Worm (Caenorhabditis elegans) whole organism, L1 larva: ENCODE measurements around the gene fipr-28.

ENCODE experiments used
- C04F5.9 ChIP-seq: sonication (generic microtip); optimal IDR thresholded peaks from 2 replicates; lab custom pipeline; 2016; ENCODE audit warnings: missing genetic modification characterization, missing compliant biosample characterization
- C16A3.4 ChIP-seq: fragments of 150-350 bp; optimal IDR thresholded peaks from 2 replicates; lab custom pipeline; 2014; ENCODE audit warnings: missing biosample characterization, missing genetic modification characterization
- C34B4.2 ChIP-seq: sonication (generic microtip); optimal IDR thresholded peaks from 2 replicates; lab custom pipeline; 2017; ENCODE audit warnings: mild to moderate bottlenecking, missing genetic modification characterization, missing compliant biosample characterization
- Y116A8C.19 ChIP-seq: sonication (generic microtip); optimal IDR thresholded peaks from 2 replicates; lab custom pipeline; 2016; ENCODE audit warnings: missing compliant biosample characterization, missing genetic modification characterization, borderline replicate concordance
- aly-2 ChIP-seq: fragments of 150-350 bp; optimal IDR thresholded peaks from 2 replicates; lab custom pipeline; 2014; ENCODE audit warnings: missing biosample characterization, missing genetic modification characterization
- ceh-63 ChIP-seq: fragments of 200-800 bp; sonication (Bioruptor generic); optimal IDR thresholded peaks from 2 replicates; lab custom pipeline; 2018; ENCODE audit warnings: mild to moderate bottlenecking, missing genetic modification characterization, missing compliant biosample characterization
- ceh-82 ChIP-seq, 3 experiments: fragments of 150-350 bp in 1 of 3; sonication (generic microtip) in 2 of 3; optimal IDR thresholded peaks; 2 replicates each; lab custom pipeline; 2014 to 2017; ENCODE audit warnings: missing biosample characterization in 3 of 3, missing genetic modification characterization in 3 of 3
- ceh-90 ChIP-seq: sonication (generic microtip); optimal IDR thresholded peaks from 2 replicates; lab custom pipeline; 2016; ENCODE audit warnings: missing genetic modification characterization, missing compliant biosample characterization
- dpl-1 ChIP-seq, 3 experiments: fragments of 150-350 bp in 2 of 3; sonication (generic microtip) in 1 of 3; optimal IDR thresholded peaks; 2 replicates each; lab custom pipeline; 2014 to 2017; ENCODE audit warnings: missing biosample characterization in 3 of 3, missing genetic modification characterization in 3 of 3, missing genetic modification reagents in 3 of 3
- efl-1 ChIP-seq, 4 experiments: fragments of 150-350 bp; optimal IDR thresholded peaks in 3 of 4; peaks in 1 of 4; 1 replicate in 1 of 4; 2 replicates in 3 of 4; lab custom pipeline; 2014; ENCODE audit warnings: missing biosample characterization in 2 of 4, missing genetic modification characterization in 2 of 4, missing genetic modification reagents in 2 of 4
- efl-3 ChIP-seq: fragments of 200-800 bp; sonication (Bioruptor generic); optimal IDR thresholded peaks from 2 replicates; lab custom pipeline; 2018; ENCODE audit warnings: mild to moderate bottlenecking, missing genetic modification characterization, missing compliant biosample characterization
- egl-13 ChIP-seq: sonication (generic microtip); optimal IDR thresholded peaks from 2 replicates; lab custom pipeline; 2016; ENCODE audit warnings: missing genotype, missing genetic modification reagents, missing genetic modification characterization, missing compliant biosample characterization
- egl-27 ChIP-seq, 2 experiments: fragments of 150-350 bp in 1 of 2; sonication (generic microtip); optimal IDR thresholded peaks; 3 replicates each; lab custom pipeline; 2017 to 2018; ENCODE audit warnings: missing biosample characterization in 2 of 2, missing genetic modification characterization in 2 of 2, missing genetic modification reagents in 2 of 2
- elt-2 ChIP-seq: sonication (generic microtip); optimal IDR thresholded peaks from 2 replicates; lab custom pipeline; 2016; ENCODE audit warnings: missing genetic modification characterization, mild to moderate bottlenecking, inconsistent platforms, missing compliant biosample characterization, missing genetic modification reagents
- ets-5 ChIP-seq: fragments of 200-800 bp; sonication (Bioruptor generic); IDR thresholded peaks from 2 replicates; pipeline ENCODE4 v1.3.6; 2022; ENCODE audit warnings: missing genetic modification characterization, missing compliant biosample characterization
- fkh-10 ChIP-seq: sonication (generic microtip); optimal IDR thresholded peaks from 2 replicates; lab custom pipeline; 2017; ENCODE audit warnings: missing biosample characterization, missing genetic modification reagents, missing genetic modification characterization
- fos-1 ChIP-seq: fragments of 150-350 bp; optimal IDR thresholded peaks from 2 replicates; lab custom pipeline; 2014; ENCODE audit warnings: missing biosample characterization, missing genetic modification characterization
- hlh-17 ChIP-seq: fragments of 200-800 bp; sonication (Bioruptor generic); optimal IDR thresholded peaks from 2 replicates; lab custom pipeline; 2018; ENCODE audit warnings: missing genetic modification characterization, mild to moderate bottlenecking, missing compliant biosample characterization, moderate library complexity, borderline replicate concordance
- hlh-4 ChIP-seq: sonication (generic microtip); optimal IDR thresholded peaks from 2 replicates; lab custom pipeline; 2016; ENCODE audit warnings: mild to moderate bottlenecking, missing genetic modification characterization, missing compliant biosample characterization
- hpl-2 ChIP-seq: fragments of 150-350 bp; optimal IDR thresholded peaks from 2 replicates; lab custom pipeline; 2014; ENCODE audit warnings: missing biosample characterization, missing genetic modification reagents, missing genetic modification characterization
- isw-1 ChIP-seq: fragments of 200-800 bp; sonication (Bioruptor generic); IDR thresholded peaks from 2 replicates; pipeline ENCODE4 v1.3.6; 2022; ENCODE audit warnings: missing genetic modification characterization, missing compliant biosample characterization
- jun-1 ChIP-seq: fragments of 150-350 bp; optimal IDR thresholded peaks from 2 replicates; lab custom pipeline; 2014; ENCODE audit warnings: missing biosample characterization, missing genetic modification reagents, missing genetic modification characterization
- lin-14 ChIP-seq: fragments of 200-800 bp; sonication (Bioruptor generic); optimal IDR thresholded peaks from 2 replicates; lab custom pipeline; 2018; ENCODE audit warnings: mild to moderate bottlenecking, missing genetic modification characterization, moderate library complexity, missing compliant biosample characterization
- lin-35 ChIP-seq, 2 experiments: fragments of 150-350 bp; optimal IDR thresholded peaks; 2 replicates each; lab custom pipeline; 2014; ENCODE audit warnings: missing biosample characterization in 2 of 2, missing genetic modification characterization in 2 of 2, missing genetic modification reagents in 2 of 2
- lsy-2 ChIP-seq, 2 experiments: fragments of 150-350 bp; optimal IDR thresholded peaks; 2 replicates each; lab custom pipeline; 2014; ENCODE audit warnings: missing biosample characterization in 2 of 2, missing genetic modification characterization in 2 of 2
- mab-9 ChIP-seq: fragments of 200-800 bp; sonication (Bioruptor generic); IDR thresholded peaks from 2 replicates; pipeline ENCODE4 v1.3.6; 2022; ENCODE audit warnings: missing genetic modification reagents, missing genetic modification characterization, missing compliant biosample characterization
- mdl-1 ChIP-seq, 2 experiments: fragments of 150-350 bp; optimal IDR thresholded peaks; 2 replicates each; lab custom pipeline; 2014 to 2017; ENCODE audit warnings: missing biosample characterization in 2 of 2, missing genetic modification characterization in 2 of 2, inconsistent platforms in 1 of 2
- mef-2 ChIP-seq: fragments of 150-350 bp; optimal IDR thresholded peaks from 2 replicates; lab custom pipeline; 2014; ENCODE audit warnings: missing biosample characterization, missing genetic modification characterization
- mep-1 ChIP-seq: fragments of 150-350 bp; optimal IDR thresholded peaks from 2 replicates; lab custom pipeline; 2014; ENCODE audit warnings: missing biosample characterization, missing genetic modification characterization
- nhr-11 ChIP-seq: fragments of 150-350 bp; optimal IDR thresholded peaks from 2 replicates; lab custom pipeline; 2014; ENCODE audit warnings: missing biosample characterization, missing genetic modification characterization
- nhr-12 ChIP-seq: sonication (generic microtip); optimal IDR thresholded peaks from 2 replicates; lab custom pipeline; 2017; ENCODE audit warnings: missing biosample characterization, missing genetic modification characterization
- nhr-71 ChIP-seq: sonication (generic microtip); optimal IDR thresholded peaks from 2 replicates; lab custom pipeline; 2016; ENCODE audit warnings: mild to moderate bottlenecking, missing genetic modification characterization, moderate library complexity, missing compliant biosample characterization
- nhr-77 ChIP-seq: fragments of 150-350 bp; optimal IDR thresholded peaks from 2 replicates; lab custom pipeline; 2014; ENCODE audit warnings: missing biosample characterization, missing genetic modification characterization
- nhr-84 ChIP-seq: sonication (generic microtip); optimal IDR thresholded peaks from 2 replicates; lab custom pipeline; 2017; ENCODE audit warnings: missing biosample characterization, missing genetic modification characterization
- pax-3 ChIP-seq: fragments of 200-800 bp; sonication (Bioruptor generic); optimal IDR thresholded peaks from 2 replicates; lab custom pipeline; 2018; ENCODE audit warnings: mild to moderate bottlenecking, missing genetic modification characterization, moderate library complexity, missing compliant biosample characterization
- pqm-1 ChIP-seq: sonication (generic microtip); optimal IDR thresholded peaks from 3 replicates; lab custom pipeline; 2017; ENCODE audit warnings: missing biosample characterization, missing genetic modification characterization
- snpc-4 ChIP-seq: fragments of 150-350 bp; optimal IDR thresholded peaks from 2 replicates; lab custom pipeline; 2014; ENCODE audit warnings: missing biosample characterization, missing genetic modification characterization
- sup-37 ChIP-seq: fragments of 200-800 bp; sonication (Bioruptor generic); optimal IDR thresholded peaks from 2 replicates; lab custom pipeline; 2018; ENCODE audit warnings: mild to moderate bottlenecking, missing genetic modification characterization, missing compliant biosample characterization
- xbp-1 ChIP-seq: sonication (generic microtip); optimal IDR thresholded peaks from 2 replicates; lab custom pipeline; 2016; ENCODE audit warnings: missing genetic modification characterization, missing compliant biosample characterization
- ztf-4 ChIP-seq: fragments of 150-350 bp; optimal IDR thresholded peaks from 2 replicates; lab custom pipeline; 2014; ENCODE audit warnings: missing biosample characterization, missing genetic modification characterization

Gene fipr-28

DNA sequence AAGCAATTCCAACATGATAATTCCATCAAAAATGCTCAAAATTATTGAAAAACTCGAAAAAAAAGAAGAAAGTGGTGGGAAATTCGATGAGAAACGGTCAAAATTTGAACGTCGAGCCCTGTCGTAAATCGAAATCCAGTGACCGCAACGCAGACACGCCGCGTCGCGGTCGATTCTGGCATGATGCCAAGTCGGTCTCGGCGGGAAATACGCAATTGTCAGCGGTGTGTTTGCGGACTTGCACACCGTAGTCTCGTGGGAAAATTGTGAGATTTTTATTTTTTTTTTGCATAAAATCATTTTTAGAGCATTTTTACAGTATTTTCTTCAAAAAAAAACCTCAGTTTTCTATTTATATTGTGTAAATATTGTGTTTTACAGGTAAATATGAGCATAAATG lies 28.5 kb downstream of the fipr-28 start, which contains the start of gene tsr-2 (continued):
- TF ChIP-seq ets-5 (GFP tag; lab: Robert Waterston, UW) (no peak), xbp-1 (tag; lab: Kevin White, UChicago) (peak; percentile 91), nhr-84 (tag; lab: Kevin White, UChicago) (no peak), pax-3 (tag; lab: Kevin White, UChicago) (peak; percentile 82), pqm-1 (tag; lab: Kevin White, UChicago) (no peak), hpl-2 (GFP tag; lab: Kevin White, UChicago) (peak; percentile 71), ztf-4 (tag; lab: Kevin White, UChicago) (peak; percentile 71), nhr-71 (peak; percentile 96), sup-37 (GFP tag; lab: Kevin White, UChicago) (peak; percentile 77), elt-2 (peak; percentile 70), nhr-77 (tag; lab: Kevin White, UChicago) (peak; percentile 89), C16A3.4 (tag; lab: Kevin White, UChicago) (peak; percentile 93), mab-9 (GFP tag; lab: Robert Waterston, UW) (peak; percentile 77), hlh-4 (no peak), efl-1 (optimal IDR thresholded peaks at IDR 0.05; lab: Kevin White, UChicago) (peak; percentile 87 to 89), efl-1 (GFP tag; optimal IDR thresholded peaks at IDR 0.05 in 1 of 2; lab: Kevin White, UChicago) (peak; percentile 80 to 98), nhr-12 (tag; lab: Kevin White, UChicago) (no peak), egl-13 (tag; lab: Kevin White, UChicago) (peak; percentile 77), fos-1 (tag; lab: Kevin White, UChicago) (peak; percentile 89), C34B4.2 (tag; lab: Kevin White, UChicago) (no peak), C04F5.9 (tag; lab: Kevin White, UChicago) (peak; percentile 82), lin-35 (GFP tag; optimal IDR thresholded peaks at IDR 0.05; lab: Kevin White, UChicago) (peak; percentile 90 to 94), Y116A8C.19 (tag; lab: Kevin White, UChicago) (no peak), efl-3 (GFP tag; lab: Kevin White, UChicago) (no peak), ceh-82 (tag; optimal IDR thresholded peaks at IDR 0.05; lab: Kevin White, UChicago) (peak; percentile 93 to 96 (median 94)), lin-14 (GFP tag; lab: Kevin White, UChicago) (peak; percentile 92), egl-27 (tag; optimal IDR thresholded peaks at IDR 0.05; lab: Kevin White, UChicago) (peak; percentile 33 to 47), ceh-63 (GFP tag; lab: Kevin White, UChicago) (no peak), ceh-90 (peak; percentile 10), isw-1 (GFP tag; lab: Robert Waterston, UW) (peak; percentile 93), snpc-4 (tag; lab: Kevin White, UChicago) (peak; percentile 74), mef-2 (tag; lab: Kevin White, UChicago) (peak; percentile 57), hlh-17 (GFP tag; lab: Kevin White, UChicago) (no peak), mep-1 (tag; lab: Kevin White, UChicago) (peak; percentile 97), aly-2 (peak; percentile 69), fkh-10 (GFP tag; lab: Kevin White, UChicago) (peak; percentile 50)
- TF ChIP-seq, all 84 proteins: peak for 65

DNA sequence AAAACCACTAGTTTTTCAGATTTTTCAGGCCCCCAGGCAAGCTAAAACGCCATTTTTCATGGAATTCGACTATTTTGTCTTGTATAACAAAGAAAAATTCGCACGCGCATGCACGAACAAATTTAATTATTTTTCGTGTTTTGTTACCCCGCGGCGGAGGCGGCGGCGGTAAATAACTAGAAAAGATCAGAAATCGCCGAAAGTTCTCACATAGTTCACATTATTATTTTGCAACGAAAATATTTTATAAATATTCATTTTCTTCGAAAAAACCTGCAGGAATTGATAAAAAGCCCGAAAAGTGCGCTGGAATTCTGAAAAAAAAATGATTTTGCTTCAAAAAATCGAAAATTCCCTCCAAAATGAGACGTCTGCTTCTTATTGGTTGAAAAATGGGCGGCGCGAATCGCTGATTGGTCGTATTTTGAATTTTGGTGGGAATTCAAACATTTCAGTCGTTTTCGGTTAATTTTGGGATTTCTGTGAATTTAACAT lies 29.8 kb downstream of the fipr-28 start:
- no peak for TF ChIP-seq nhr-11 (tag; lab: Kevin White, UChicago)
- TF ChIP-seq lsy-2 (tag; optimal IDR thresholded peaks at IDR 0.05; lab: Kevin White, UChicago), result peak; percentile 11 to 21
- TF ChIP-seq jun-1 (tag; lab: Kevin White, UChicago), result no peak
- no peak for TF ChIP-seq mdl-1 (tag; optimal IDR thresholded peaks at IDR 0.05; lab: Kevin White, UChicago)
- TF ChIP-seq fkh-10 (GFP tag; lab: Kevin White, UChicago), result peak; percentile 16
- TF ChIP-seq efl-1 (optimal IDR thresholded peaks at IDR 0.05; lab: Kevin White, UChicago), result no peak
- TF ChIP-seq efl-1 (GFP tag; optimal IDR thresholded peaks at IDR 0.05 in 1 of 2; lab: Kevin White, UChicago), result peak; percentile 19 to 27
- peak; percentile 52 for TF ChIP-seq nhr-71
- peak; percentile 23 for TF ChIP-seq lin-14 (GFP tag; lab: Kevin White, UChicago)
- no peak for TF ChIP-seq ceh-90
- TF ChIP-seq nhr-77 (tag; lab: Kevin White, UChicago), result no peak
- peak; percentile 4 for TF ChIP-seq xbp-1 (tag; lab: Kevin White, UChicago)
- peak in 1 of 3 experiments; percentile 13 for TF ChIP-seq dpl-1 (GFP tag; optimal IDR thresholded peaks at IDR 0.05; lab: Kevin White, UChicago)
